Worm (Caenorhabditis elegans) whole organism, late embryonic: ENCODE data around the gene AH6.17.

Experiments used
- K02D7.2 ChIP-seq: sonication (generic microtip); optimal IDR thresholded peaks from 2 replicates; lab custom pipeline; 2017; ENCODE audit warnings: mild to moderate bottlenecking, missing genetic modification characterization, missing compliant biosample characterization
- K09A11.1 ChIP-seq: sonication (generic microtip); optimal IDR thresholded peaks from 2 replicates; lab custom pipeline; 2017; ENCODE audit warnings: antibody characterized with exemption, mild to moderate bottlenecking, missing genetic modification characterization, missing compliant biosample characterization; ENCODE audit not compliant: insufficient read depth
- Y22D7AL.16 ChIP-seq: sonication (generic microtip); optimal IDR thresholded peaks from 2 replicates; lab custom pipeline; 2016; ENCODE audit warnings: missing genetic modification characterization, missing compliant biosample characterization
- ahr-1 ChIP-seq: sonication (generic microtip); optimal IDR thresholded peaks from 2 replicates; lab custom pipeline; 2016; ENCODE audit warnings: missing genetic modification characterization, missing compliant biosample characterization
- ama-1 ChIP-seq: fragments of 150-350 bp; optimal IDR thresholded peaks from 2 replicates; lab custom pipeline; 2014
- ceh-18 ChIP-seq: sonication (generic microtip); optimal IDR thresholded peaks from 2 replicates; lab custom pipeline; 2016; ENCODE audit warnings: missing genetic modification characterization, missing compliant biosample characterization
- ceh-48 ChIP-seq: sonication (generic microtip); optimal IDR thresholded peaks from 2 replicates; lab custom pipeline; 2016; ENCODE audit warnings: missing genetic modification characterization, inconsistent platforms, missing compliant biosample characterization
- ceh-6 ChIP-seq: fragments of 200-800 bp; sonication (Bioruptor generic); optimal IDR thresholded peaks from 2 replicates; lab custom pipeline; 2018; ENCODE audit warnings: mild to moderate bottlenecking, missing genetic modification characterization, missing compliant biosample characterization
- che-1 ChIP-seq: sonication (generic microtip); optimal IDR thresholded peaks from 2 replicates; lab custom pipeline; 2016; ENCODE audit warnings: mild to moderate bottlenecking, missing genetic modification characterization, missing compliant biosample characterization
- dve-1 ChIP-seq: sonication (generic microtip); optimal IDR thresholded peaks from 2 replicates; lab custom pipeline; 2017; ENCODE audit warnings: antibody characterized with exemption, mild to moderate bottlenecking, missing genetic modification characterization, missing compliant biosample characterization
- elt-2 ChIP-seq: sonication (generic microtip); optimal IDR thresholded peaks from 2 replicates; lab custom pipeline; 2016; ENCODE audit warnings: missing genetic modification reagents, missing genetic modification characterization, missing compliant biosample characterization
- elt-4 ChIP-seq: sonication (generic microtip); optimal IDR thresholded peaks from 2 replicates; lab custom pipeline; 2016; ENCODE audit warnings: missing genetic modification characterization, missing compliant biosample characterization
- ets-4 ChIP-seq: sonication (generic microtip); optimal IDR thresholded peaks from 2 replicates; lab custom pipeline; 2016; ENCODE audit warnings: missing genetic modification characterization, missing compliant biosample characterization
- eyg-1 ChIP-seq: sonication (generic microtip); optimal IDR thresholded peaks from 2 replicates; lab custom pipeline; 2016; ENCODE audit warnings: missing genotype, missing genetic modification characterization, missing compliant biosample characterization
- fkh-10 ChIP-seq: fragments of 150-350 bp; optimal IDR thresholded peaks from 2 replicates; lab custom pipeline; 2014; ENCODE audit warnings: missing biosample characterization, missing genetic modification reagents, missing genetic modification characterization
- gmeb-2 ChIP-seq: sonication (generic microtip); optimal IDR thresholded peaks from 2 replicates; lab custom pipeline; 2016; ENCODE audit warnings: missing genetic modification characterization, inconsistent platforms, missing compliant biosample characterization
- hlh-13 ChIP-seq: fragments of 200-800 bp; sonication (Bioruptor generic); optimal IDR thresholded peaks from 2 replicates; lab custom pipeline; 2018; ENCODE audit warnings: mild to moderate bottlenecking, missing genetic modification characterization, missing compliant biosample characterization
- hlh-15 ChIP-seq: sonication (generic microtip); optimal IDR thresholded peaks from 2 replicates; lab custom pipeline; 2016; ENCODE audit warnings: missing genetic modification characterization, missing compliant biosample characterization
- hlh-30 ChIP-seq: sonication (generic microtip); optimal IDR thresholded peaks from 2 replicates; lab custom pipeline; 2017; ENCODE audit warnings: antibody characterized with exemption, missing genetic modification characterization, missing compliant biosample characterization; ENCODE audit not compliant: insufficient read depth
- hlh-6 ChIP-seq: sonication (generic microtip); optimal IDR thresholded peaks from 2 replicates; lab custom pipeline; 2016; ENCODE audit warnings: missing genotype, missing genetic modification characterization, missing compliant biosample characterization
- hlh-8 ChIP-seq: sonication (generic microtip); optimal IDR thresholded peaks from 2 replicates; lab custom pipeline; 2016; ENCODE audit warnings: missing genotype, missing genetic modification characterization, missing compliant biosample characterization
- lin-11 ChIP-seq: fragments of 200-800 bp; sonication (Bioruptor generic); optimal IDR thresholded peaks from 2 replicates; lab custom pipeline; 2018; ENCODE audit warnings: mild to moderate bottlenecking, missing genetic modification characterization, missing compliant biosample characterization
- madf-2 ChIP-seq: sonication (generic microtip); optimal IDR thresholded peaks from 2 replicates; lab custom pipeline; 2017; ENCODE audit warnings: missing genetic modification characterization, missing compliant biosample characterization
- nfya-1 ChIP-seq: sonication (generic microtip); optimal IDR thresholded peaks from 2 replicates; lab custom pipeline; 2017; ENCODE audit warnings: missing genetic modification characterization, mild to moderate bottlenecking, missing compliant biosample characterization, antibody characterized with exemption, moderate library complexity
- nhr-232 ChIP-seq: sonication (generic microtip); optimal IDR thresholded peaks from 2 replicates; lab custom pipeline; 2016; ENCODE audit warnings: missing genetic modification characterization, missing compliant biosample characterization
- npax-4 ChIP-seq: sonication (generic microtip); optimal IDR thresholded peaks from 2 replicates; lab custom pipeline; 2016; ENCODE audit warnings: missing genetic modification characterization, missing compliant biosample characterization
- odd-2 ChIP-seq: sonication (generic microtip); optimal IDR thresholded peaks from 2 replicates; lab custom pipeline; 2017; ENCODE audit warnings: antibody characterized with exemption, mild to moderate bottlenecking, missing genetic modification characterization, missing compliant biosample characterization
- pag-3 ChIP-seq: sonication (generic microtip); optimal IDR thresholded peaks from 2 replicates; lab custom pipeline; 2016; ENCODE audit warnings: missing compliant biosample characterization, missing genetic modification characterization, borderline replicate concordance
- pat-9 ChIP-seq: fragments of 200-800 bp; sonication (Bioruptor generic); optimal IDR thresholded peaks from 2 replicates; lab custom pipeline; 2018; ENCODE audit warnings: mild to moderate bottlenecking, missing genetic modification characterization, moderate library complexity, missing compliant biosample characterization
- pha-4 ChIP-seq: fragments of 150-350 bp; optimal IDR thresholded peaks from 2 replicates; lab custom pipeline; 2018; ENCODE audit warnings: missing biosample characterization, missing genetic modification reagents, missing genetic modification characterization
- pqm-1 ChIP-seq: sonication (generic microtip); optimal IDR thresholded peaks from 2 replicates; lab custom pipeline; 2016; ENCODE audit warnings: missing genetic modification characterization, missing compliant biosample characterization
- ref-2 ChIP-seq: sonication (generic microtip); optimal IDR thresholded peaks from 2 replicates; lab custom pipeline; 2016; ENCODE audit warnings: missing genetic modification characterization, missing compliant biosample characterization
- sox-2 ChIP-seq: fragments of 200-800 bp; sonication (Bioruptor generic); IDR thresholded peaks from 2 replicates; pipeline ENCODE4 v1.3.6; 2022; ENCODE audit warnings: missing genetic modification reagents, missing genetic modification characterization, missing compliant biosample characterization
- tbx-7 ChIP-seq: sonication (generic microtip); optimal IDR thresholded peaks from 2 replicates; lab custom pipeline; 2016; ENCODE audit warnings: missing genotype, missing genetic modification characterization, missing compliant biosample characterization
- unc-42 ChIP-seq: sonication (generic microtip); optimal IDR thresholded peaks from 2 replicates; lab custom pipeline; 2016; ENCODE audit warnings: missing genotype, missing genetic modification characterization, missing compliant biosample characterization
- unc-55 ChIP-seq: sonication (generic microtip); optimal IDR thresholded peaks from 2 replicates; lab custom pipeline; 2017; ENCODE audit warnings: missing biosample characterization, missing genetic modification reagents, missing genetic modification characterization
- unc-86 ChIP-seq: sonication (generic microtip); optimal IDR thresholded peaks from 2 replicates; lab custom pipeline; 2016; ENCODE audit warnings: missing genetic modification characterization, missing compliant biosample characterization
- ztf-16 ChIP-seq: sonication (generic microtip); optimal IDR thresholded peaks from 2 replicates; lab custom pipeline; 2017; ENCODE audit warnings: missing genetic modification characterization, missing compliant biosample characterization

AH6.17 gene

DNA sequence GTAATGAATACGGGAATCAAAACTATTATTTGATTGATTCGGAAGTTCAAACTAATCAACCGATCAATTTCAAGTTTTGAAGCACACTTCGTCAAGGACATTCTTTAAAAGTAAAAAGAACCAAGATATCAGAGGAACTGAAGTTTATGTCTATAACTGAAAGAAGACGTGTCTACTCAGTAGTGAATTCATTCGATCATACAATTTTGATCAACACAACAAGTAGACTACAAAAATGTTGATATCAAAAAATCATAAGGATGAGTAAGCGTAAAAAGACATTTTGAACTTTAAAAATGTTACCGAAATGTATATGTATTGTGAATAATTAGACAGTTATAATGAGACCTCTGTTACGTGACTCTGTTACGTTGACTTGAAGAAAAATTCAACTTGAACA is 19.8 kb downstream of the AH6.17 start, which contains the start of gene sra-4:
Gene sra-4 (minus strand): TSS at position 101 of the 400 bp plus-strand sequence.
- TF ChIP-seq hlh-8 (tag; lab: Kevin White, UChicago) (no peak), pat-9 (tag; lab: Kevin White, UChicago) (no peak), sox-2 (GFP tag; lab: Robert Waterston, UW) (no peak), tbx-7 (tag; lab: Kevin White, UChicago) (no peak)
- TF ChIP-seq, all 69 proteins: peak for 0

ce11 chrII:9544386-9544785 is 21.4 kb downstream of the AH6.17 start, which contains the start of gene sra-7:
TSS of gene sra-7 (plus strand) at chrII:9544686.
- TF ChIP-seq ceh-6 (GFP tag; lab: Kevin White, UChicago) (no peak), ets-4 (tag; lab: Kevin White, UChicago) (no peak), ama-1 (lab: Kevin White, UChicago) (no peak), odd-2 (no peak), nfya-1 (tag; lab: Kevin White, UChicago) (no peak), npax-4 (tag; lab: Kevin White, UChicago) (no peak), Y22D7AL.16 (tag; lab: Kevin White, UChicago) (no peak), pat-9 (tag; lab: Kevin White, UChicago) (no peak), unc-42 (tag; lab: Kevin White, UChicago) (no peak), K09A11.1 (tag; lab: Kevin White, UChicago) (no peak), che-1 (tag; lab: Kevin White, UChicago) (no peak), hlh-15 (tag; lab: Kevin White, UChicago) (no peak), K02D7.2 (tag; lab: Kevin White, UChicago) (no peak), madf-2 (tag; lab: Kevin White, UChicago) (no peak), nhr-232 (tag; lab: Kevin White, UChicago) (no peak), unc-86 (tag; lab: Kevin White, UChicago) (no peak), hlh-13 (no peak), eyg-1 (tag; lab: Kevin White, UChicago) (no peak), gmeb-2 (tag; lab: Kevin White, UChicago) (no peak)

DNA sequence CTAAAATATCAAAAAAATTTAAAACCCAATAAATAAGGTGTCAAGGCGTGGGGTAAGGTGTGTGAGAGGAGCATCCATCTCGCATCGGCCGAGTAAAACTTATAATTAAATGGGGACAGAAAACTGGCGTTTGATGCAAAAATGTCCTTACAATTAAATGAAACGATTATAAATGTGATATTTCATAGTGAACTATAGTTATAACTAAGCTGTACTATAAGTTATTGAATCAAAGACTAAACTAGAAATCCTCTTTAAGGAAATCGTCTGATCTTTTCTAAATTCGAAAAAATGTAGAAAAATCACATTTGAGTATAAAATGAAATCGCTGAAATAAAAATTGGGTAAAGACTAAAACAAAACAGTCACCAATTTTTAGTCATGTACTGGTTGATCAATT is 27.7 kb downstream of the AH6.17 start, which contains the start of gene sra-6:
Gene sra-6 (minus strand): TSS at position 101 of the 400 bp plus-strand sequence.
- no peak for TF ChIP-seq odd-2
- TF ChIP-seq unc-55 (GFP tag; lab: Kevin White, UChicago), result no peak
- TF ChIP-seq hlh-30 (tag; lab: Kevin White, UChicago), result no peak
- TF ChIP-seq K02D7.2 (tag; lab: Kevin White, UChicago), result no peak
- TF ChIP-seq pag-3 (tag; lab: Kevin White, UChicago), result no peak
- no peak for TF ChIP-seq ceh-18 (tag; lab: Kevin White, UChicago)
- TF ChIP-seq K09A11.1 (tag; lab: Kevin White, UChicago), result no peak

- TF ChIP-seq nhr-232 (tag; lab: Kevin White, UChicago), result no peak
- no peak for TF ChIP-seq ref-2 (tag; lab: Kevin White, UChicago)
- TF ChIP-seq fkh-10 (GFP tag; lab: Kevin White, UChicago), result no peak
- TF ChIP-seq hlh-6 (tag; lab: Kevin White, UChicago), result no peak
- no peak for TF ChIP-seq elt-2 (tag; lab: Kevin White, UChicago)
- TF ChIP-seq elt-4 (tag; lab: Kevin White, UChicago), result no peak
- no peak for TF ChIP-seq pat-9 (tag; lab: Kevin White, UChicago)
- no peak for TF ChIP-seq pqm-1 (tag; lab: Kevin White, UChicago)
- TF ChIP-seq odd-2, result no peak
- no peak for TF ChIP-seq ahr-1 (tag; lab: Kevin White, UChicago)
- TF ChIP-seq pha-4 (tag; lab: Kevin White, UChicago), result no peak
- no peak for TF ChIP-seq ceh-18 (tag; lab: Kevin White, UChicago)
- TF ChIP-seq ztf-16, result no peak
- TF ChIP-seq dve-1 (tag; lab: Kevin White, UChicago), result no peak
- TF ChIP-seq ceh-48 (tag; lab: Kevin White, UChicago), result no peak
- TF ChIP-seq lin-11 (tag; lab: Kevin White, UChicago), result no peak
- TF ChIP-seq nfya-1 (tag; lab: Kevin White, UChicago), result no peak
- no peak for TF ChIP-seq K09A11.1 (tag; lab: Kevin White, UChicago)
Observed at ce11 chrII:9551536-9551935, 28.6 kb downstream of the AH6.17 start, which contains the start of gene F35H8.12. TSS of gene F35H8.12 (plus strand) at chrII:9551836.
